Worm (Caenorhabditis elegans) whole organism, L2 larva: ENCODE data around the gene ekl-5.

Source experiments
- lin-13 ChIP-seq: fragments of 150-350 bp; optimal IDR thresholded peaks from 2 replicates; lab custom pipeline; 2014; ENCODE audit warnings: missing biosample characterization, missing genetic modification reagents, missing genetic modification characterization
- nhr-11 ChIP-seq: fragments of 150-350 bp; optimal IDR thresholded peaks from 2 replicates; lab custom pipeline; 2014; ENCODE audit warnings: missing biosample characterization, missing genetic modification characterization
- nhr-12 ChIP-seq: fragments of 150-350 bp; optimal IDR thresholded peaks from 2 replicates; lab custom pipeline; 2014; ENCODE audit warnings: missing biosample characterization, missing genetic modification characterization

ce11 chrX:13884157-13884556, 32.8 kb downstream of the ekl-5 start:
- TF ChIP-seq nhr-12 (tag; lab: Kevin White, UChicago) (no peak), nhr-11 (tag; lab: Kevin White, UChicago) (no peak), lin-13 (GFP tag; lab: Kevin White, UChicago) (no peak)
